Fruit fly (Drosophila melanogaster) whole organism, embryonic: ENCODE results near the gene JIL-1.

Source experiments
- CG10654 ChIP-seq: fragments of 200-800 bp; sonication (Bioruptor generic); optimal IDR thresholded peaks from 2 replicates; lab custom pipeline; 2016; ENCODE audit warnings: missing biosample characterization, missing genetic modification characterization
- CG12155 ChIP-seq: fragments of 200-800 bp; sonication (Bioruptor generic); optimal IDR thresholded peaks from 3 replicates; lab custom pipeline; 2016; ENCODE audit warnings: missing biosample characterization, missing genetic modification characterization
- CG12391 ChIP-seq: fragments of 200-800 bp; sonication (Bioruptor generic); optimal IDR thresholded peaks from 3 replicates; lab custom pipeline; 2018; ENCODE audit warnings: missing biosample characterization, mild to moderate bottlenecking, missing genetic modification characterization, moderate library complexity
- CG14965 ChIP-seq: fragments of 200-800 bp; sonication (Bioruptor generic); optimal IDR thresholded peaks from 2 replicates; lab custom pipeline; 2016; ENCODE audit warnings: missing biosample characterization, missing genetic modification characterization, borderline replicate concordance
- CG15601 ChIP-seq: fragments of 200-800 bp; sonication (Bioruptor generic); optimal IDR thresholded peaks from 3 replicates; lab custom pipeline; 2019; ENCODE audit warnings: missing biosample characterization, mild to moderate bottlenecking, missing genetic modification characterization, moderate library complexity
- CG17385 ChIP-seq: fragments of 200-800 bp; sonication (Bioruptor generic); optimal IDR thresholded peaks from 3 replicates; lab custom pipeline; 2018; ENCODE audit warnings: missing biosample characterization, mild to moderate bottlenecking, missing genetic modification characterization
- CG17912 ChIP-seq: fragments of 200-800 bp; sonication (Bioruptor generic); optimal IDR thresholded peaks from 2 replicates; lab custom pipeline; 2018; ENCODE audit warnings: missing biosample characterization, mild to moderate bottlenecking, missing genetic modification characterization
- CG30431 ChIP-seq: fragments of 200-800 bp; sonication (Bioruptor generic); optimal IDR thresholded peaks from 2 replicates; lab custom pipeline; 2017; ENCODE audit warnings: missing biosample characterization, missing genetic modification characterization
- CG31224 ChIP-seq: fragments of 200-800 bp; sonication (Bioruptor generic); IDR thresholded peaks from 2 replicates; pipeline ENCODE4 v1.3.6; 2022; ENCODE audit warnings: missing biosample characterization, missing genetic modification characterization
- CG31441 ChIP-seq: fragments of 200-800 bp; sonication (Bioruptor generic); IDR thresholded peaks from 2 replicates; pipeline ENCODE4 v1.3.6; 2022; ENCODE audit warnings: missing biosample characterization, missing genetic modification characterization
- CG32532 ChIP-seq: fragments of 200-800 bp; sonication (Bioruptor generic); IDR thresholded peaks from 2 replicates; pipeline ENCODE4 v1.3.6; 2022; ENCODE audit warnings: missing biosample characterization, missing genetic modification characterization
- CG32767 ChIP-seq: fragments of 200-800 bp; sonication (Bioruptor generic); IDR thresholded peaks from 2 replicates; pipeline ENCODE4 v1.3.6; 2022; ENCODE audit warnings: missing biosample characterization, missing genetic modification characterization
- CG3407 ChIP-seq: fragments of 200-800 bp; sonication (Bioruptor generic); optimal IDR thresholded peaks from 2 replicates; lab custom pipeline; 2018; ENCODE audit warnings: missing biosample characterization, mild to moderate bottlenecking, missing genetic modification characterization
- CG3995 ChIP-seq: fragments of 200-800 bp; sonication (Bioruptor generic); optimal IDR thresholded peaks from 3 replicates; lab custom pipeline; 2016; ENCODE audit warnings: missing biosample characterization, missing genetic modification characterization
- CG4404 ChIP-seq: fragments of 200-800 bp; sonication (Bioruptor generic); IDR thresholded peaks from 2 replicates; pipeline ENCODE4 v1.3.6; 2022; ENCODE audit warnings: missing biosample characterization, missing genetic modification characterization
- CG4617 ChIP-seq: fragments of 200-800 bp; sonication (Bioruptor generic); optimal IDR thresholded peaks from 3 replicates; lab custom pipeline; 2016; ENCODE audit warnings: missing biosample characterization, missing genetic modification characterization, borderline replicate concordance
- CG4730 ChIP-seq: fragments of 200-800 bp; sonication (Bioruptor generic); IDR thresholded peaks from 2 replicates; pipeline ENCODE4 v1.3.6; 2022; ENCODE audit warnings: missing biosample characterization, missing genetic modification characterization
- CG9215 ChIP-seq: fragments of 200-800 bp; sonication (Bioruptor generic); IDR thresholded peaks from 2 replicates; pipeline ENCODE4 v1.3.6; 2022; ENCODE audit warnings: missing biosample characterization, missing genetic modification characterization
- CG9797 ChIP-seq: fragments of 200-800 bp; sonication (Bioruptor generic); optimal IDR thresholded peaks from 3 replicates; lab custom pipeline; 2018; ENCODE audit warnings: missing biosample characterization, mild to moderate bottlenecking, missing genetic modification characterization
- CG9817 ChIP-seq: fragments of 200-800 bp; sonication (Bioruptor generic); optimal IDR thresholded peaks from 2 replicates; lab custom pipeline; 2018; ENCODE audit warnings: missing biosample characterization, mild to moderate bottlenecking, missing genetic modification characterization, moderate library complexity
- CoRest ChIP-seq: fragments of 200-800 bp; sonication (Bioruptor generic); optimal IDR thresholded peaks from 3 replicates; lab custom pipeline; 2018; ENCODE audit warnings: missing biosample characterization, mild to moderate bottlenecking, missing genetic modification characterization, moderate library complexity
- Ets65A ChIP-seq: fragments of 200-800 bp; sonication (Bioruptor generic); peaks from one replicate; lab custom pipeline; 2016; ENCODE audit warnings: missing biosample characterization, missing genetic modification characterization
- Fer3 ChIP-seq: fragments of 200-800 bp; sonication (Bioruptor generic); optimal IDR thresholded peaks from 2 replicates; lab custom pipeline; 2018; ENCODE audit warnings: missing biosample characterization, mild to moderate bottlenecking, missing genetic modification characterization, moderate library complexity
- HmgZ ChIP-seq: fragments of 200-800 bp; sonication (Bioruptor generic); optimal IDR thresholded peaks from 2 replicates; lab custom pipeline; 2018; ENCODE audit warnings: missing biosample characterization, mild to moderate bottlenecking, missing genetic modification characterization
- Hsf ChIP-seq: fragments of 200-800 bp; sonication (Bioruptor generic); optimal IDR thresholded peaks from 3 replicates; lab custom pipeline; 2016; ENCODE audit warnings: missing biosample characterization, missing genetic modification characterization
- MESR4 ChIP-seq: fragments of 200-800 bp; sonication (Bioruptor generic); optimal IDR thresholded peaks from 2 replicates; lab custom pipeline; 2018; ENCODE audit warnings: missing biosample characterization, mild to moderate bottlenecking, missing genetic modification characterization, moderate library complexity
- Spps ChIP-seq: fragments of 200-800 bp; sonication (Bioruptor generic); optimal IDR thresholded peaks from 2 replicates; lab custom pipeline; 2018; ENCODE audit warnings: missing biosample characterization, mild to moderate bottlenecking, missing genetic modification characterization
- Stat92E ChIP-seq, 3 experiments: fragments of >200 bp in 2 of 3; fragments of 200-800 bp in 1 of 3; sonication (Bioruptor generic) in 1 of 3; optimal IDR thresholded peaks; 2 replicates each; lab custom pipeline; 2017 to 2019; ENCODE audit warnings: missing biosample characterization in 3 of 3, missing genetic modification characterization in 3 of 3, mild to moderate bottlenecking in 1 of 3, moderate library complexity in 1 of 3
- Vsx1 ChIP-seq: fragments of 200-800 bp; sonication (Bioruptor generic); optimal IDR thresholded peaks from 2 replicates; lab custom pipeline; 2017; ENCODE audit warnings: missing biosample characterization, mild to moderate bottlenecking, missing genetic modification characterization, missing genetic modification reagents
- Xbp1 ChIP-seq: fragments of 200-800 bp; sonication (Bioruptor generic); optimal IDR thresholded peaks from 3 replicates; lab custom pipeline; 2016; ENCODE audit warnings: missing biosample characterization, mild to moderate bottlenecking, missing genetic modification characterization
- bcd ChIP-seq: fragments of 200-800 bp; sonication (Bioruptor generic); optimal IDR thresholded peaks from 2 replicates; lab custom pipeline; 2017; ENCODE audit warnings: missing biosample characterization, mild to moderate bottlenecking, missing genetic modification characterization
- bowl ChIP-seq: fragments of 200-800 bp; sonication (Bioruptor generic); IDR thresholded peaks from 2 replicates; pipeline ENCODE4 v1.3.6; 2022; ENCODE audit warnings: missing biosample characterization, missing genetic modification characterization
- dati ChIP-seq: fragments of 200-800 bp; sonication (Bioruptor generic); IDR thresholded peaks from 2 replicates; pipeline ENCODE4 v1.3.6; 2022; ENCODE audit warnings: missing biosample characterization, missing genetic modification characterization
- dpn ChIP-seq, 2 experiments: fragments of 200-800 bp; sonication (Bioruptor generic); optimal IDR thresholded peaks; 3 replicates each; lab custom pipeline; 2016; ENCODE audit warnings: missing biosample characterization in 2 of 2, missing genetic modification characterization in 2 of 2
- dysf ChIP-seq: fragments of 200-800 bp; sonication (Bioruptor generic); IDR thresholded peaks from 3 replicates; pipeline ENCODE4 v1.3.6; 2022; ENCODE audit warnings: missing biosample characterization, missing genetic modification characterization
- fd3F ChIP-seq: fragments of 200-800 bp; sonication (Bioruptor generic); optimal IDR thresholded peaks from 2 replicates; lab custom pipeline; 2018; ENCODE audit warnings: missing biosample characterization, mild to moderate bottlenecking, missing genetic modification characterization, moderate library complexity
- gfzf ChIP-seq: fragments of 200-800 bp; sonication (Bioruptor generic); optimal IDR thresholded peaks from 2 replicates; lab custom pipeline; 2016; ENCODE audit warnings: missing biosample characterization, mild to moderate bottlenecking, missing genetic modification characterization, moderate library complexity
- hbn ChIP-seq: fragments of 200-800 bp; sonication (Bioruptor generic); IDR thresholded peaks from 2 replicates; pipeline ENCODE4 v1.3.6; 2022; ENCODE audit warnings: missing biosample characterization, missing genetic modification characterization; ENCODE audit not compliant: partially characterized antibody
- hkb ChIP-seq, 2 experiments: fragments of 200-800 bp in 1 of 2; fragments of >200 bp in 1 of 2; sonication (Bioruptor generic) in 1 of 2; IDR thresholded peaks in 1 of 2; optimal IDR thresholded peaks in 1 of 2; 2 replicates each; pipeline versions ENCODE4 v1.3.6 to Lab custom; 2017 to 2022; ENCODE audit warnings: missing biosample characterization in 1 of 2, missing genetic modification characterization in 1 of 2
- ken ChIP-seq: fragments of 200-800 bp; sonication (Bioruptor generic); IDR thresholded peaks from 3 replicates; pipeline ENCODE4 v1.3.6; 2022; ENCODE audit warnings: missing biosample characterization, missing genetic modification characterization
- lilli ChIP-seq: fragments of 200-800 bp; sonication (Bioruptor generic); optimal IDR thresholded peaks from 3 replicates; lab custom pipeline; 2016; ENCODE audit warnings: missing biosample characterization, missing genetic modification characterization
- odd ChIP-seq: fragments of 200-800 bp; sonication (Bioruptor generic); optimal IDR thresholded peaks from 2 replicates; lab custom pipeline; 2017; ENCODE audit warnings: missing biosample characterization, mild to moderate bottlenecking, missing genetic modification characterization
- row ChIP-seq: fragments of 200-800 bp; sonication (Bioruptor generic); IDR thresholded peaks from 3 replicates; pipeline ENCODE4 v1.3.6; 2022; ENCODE audit warnings: missing biosample characterization, missing genetic modification characterization
- salm ChIP-seq: fragments of 200-800 bp; sonication (Bioruptor generic); optimal IDR thresholded peaks from 2 replicates; lab custom pipeline; 2018; ENCODE audit warnings: missing biosample characterization, mild to moderate bottlenecking, missing genetic modification characterization
- slbo ChIP-seq: fragments of 200-800 bp; sonication (Bioruptor generic); IDR thresholded peaks from 2 replicates; pipeline ENCODE4 v1.3.6; 2022; ENCODE audit warnings: missing biosample characterization, missing genetic modification characterization
- slp2 ChIP-seq: fragments of 200-800 bp; sonication (Bioruptor generic); optimal IDR thresholded peaks from 2 replicates; lab custom pipeline; 2016; ENCODE audit warnings: missing biosample characterization, missing genetic modification characterization
- sug ChIP-seq: fragments of 200-800 bp; optimal IDR thresholded peaks from 2 replicates; lab custom pipeline; 2019; ENCODE audit warnings: missing biosample characterization, mild to moderate bottlenecking, missing genetic modification characterization, moderate library complexity
- zfh1 ChIP-seq: fragments of 200-800 bp; sonication (Bioruptor generic); IDR thresholded peaks from 3 replicates; pipeline ENCODE4 v1.3.6; 2022; ENCODE audit warnings: missing biosample characterization, missing genetic modification characterization

JIL-1 gene

DNA sequence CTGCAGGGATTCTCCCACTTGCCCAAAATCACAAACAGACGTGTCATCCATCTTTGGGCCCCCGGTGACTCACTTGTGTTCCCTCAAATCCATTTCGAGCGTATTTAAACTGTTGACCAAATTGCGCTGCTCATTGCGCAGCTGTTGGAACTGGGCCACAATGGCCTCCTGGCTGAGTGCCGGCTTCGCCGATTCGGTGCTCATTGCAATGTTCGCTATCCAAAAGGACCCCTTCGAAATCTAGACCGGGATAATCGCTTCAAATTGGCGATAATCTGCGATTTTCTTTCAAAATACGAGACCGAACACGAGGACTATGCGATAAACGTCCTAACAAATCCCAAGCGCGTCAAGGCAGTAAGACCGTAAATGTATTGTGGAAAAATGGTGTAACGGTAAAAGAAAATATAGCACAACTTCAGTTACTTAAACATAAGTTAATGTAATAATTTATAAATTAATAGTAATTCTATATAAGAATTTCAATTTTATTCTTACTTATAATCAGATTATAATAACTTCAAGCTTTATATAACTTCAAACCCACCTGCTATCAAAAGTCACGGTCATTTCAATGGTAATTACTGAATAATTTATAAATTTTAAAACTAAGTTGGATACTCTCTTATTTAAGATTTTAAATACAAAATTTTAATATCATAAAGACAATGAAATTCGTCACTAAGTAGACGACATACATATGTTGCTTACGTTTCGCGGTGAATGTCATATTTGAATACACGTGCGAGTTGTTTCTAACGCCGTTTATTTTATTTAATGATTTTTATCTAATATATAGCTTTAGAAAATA lies 18.7 kb downstream of the JIL-1 start, which contains the start of the genes Pfdn2 and Noc1:
Gene Pfdn2 (minus strand): TSS at position 346 of the 811 bp plus-strand sequence.
Gene Noc1 (plus strand): TSS at position 727 of the 811 bp plus-strand sequence.
- TF ChIP-seq Hsf: peak; percentile 54
- TF ChIP-seq CG14965 (GFP tag; lab: Kevin White, UChicago): no peak
- peak; percentile 35 for TF ChIP-seq CG17385 (GFP tag; lab: Kevin White, UChicago)
- 0 out of 2 replicates have a peak, but pooled peaks have one; percentile 29 for TF ChIP-seq CG4404 (GFP tag; lab: Robert Waterston, UW)
- TF ChIP-seq CG30431 (GFP tag; lab: Kevin White, UChicago): no peak
- peak; percentile 53 for TF ChIP-seq fd3F (GFP tag; lab: Kevin White, UChicago)
- TF ChIP-seq salm (tag; lab: Kevin White, UChicago): peak; percentile 12
- TF ChIP-seq dati: no peak
- TF ChIP-seq slp2 (GFP tag; lab: Kevin White, UChicago): no peak
- TF ChIP-seq CG32767: 0 out of 2 replicates have a peak, but pooled peaks have one; percentile 30
- peak; percentile 60; the same call in 2 of the 3 replicates for TF ChIP-seq dysf (GFP tag; lab: Robert Waterston, UW)
- no peak for TF ChIP-seq CG4730 (GFP tag; lab: Robert Waterston, UW)
- TF ChIP-seq row: peak; percentile 87
- TF ChIP-seq dpn (GFP tag; optimal IDR thresholded peaks at IDR 0.05; lab: Kevin White, UChicago): peak in 1 of 2 experiments; percentile 67
- peak; percentile 59 for TF ChIP-seq CG4617 (GFP tag; lab: Kevin White, UChicago)
- TF ChIP-seq zfh1 (GFP tag; lab: Robert Waterston, UW): peak; percentile 52; the same call in 2 of the 3 replicates
- TF ChIP-seq CG3995 (GFP tag; lab: Kevin White, UChicago): peak; percentile 60
- 0 out of 2 replicates have a peak, but pooled peaks have one; percentile 30 for TF ChIP-seq hbn (GFP tag; lab: Robert Waterston, UW)
- no peak for TF ChIP-seq CG3407 (GFP tag; lab: Kevin White, UChicago)
- TF ChIP-seq CG9817 (tag; lab: Kevin White, UChicago): peak; percentile 56
- TF ChIP-seq CG32532 (GFP tag; lab: Robert Waterston, UW): peak; percentile 70
- TF ChIP-seq Spps (tag; lab: Kevin White, UChicago): no peak
- peak; percentile 80 for TF ChIP-seq slbo (GFP tag; lab: Robert Waterston, UW)
- no peak for TF ChIP-seq bcd (GFP tag; lab: Kevin White, UChicago)
- no peak for TF ChIP-seq hkb (optimal IDR thresholded peaks at IDR 0.05; lab: Kevin White, UChicago)
- TF ChIP-seq hkb (GFP tag; IDR thresholded peaks at IDR 0.05; lab: Robert Waterston, UW): no peak; the same call in 1 of the 2 replicates
- peak; percentile 54 for TF ChIP-seq CG12155
- TF ChIP-seq CG9215 (GFP tag; lab: Robert Waterston, UW): peak; percentile 39; the same call in 1 of the 2 replicates
- no peak for TF ChIP-seq Vsx1 (GFP tag; lab: Kevin White, UChicago)
- no peak for TF ChIP-seq CG15601 (tag; lab: Kevin White, UChicago)
- peak; percentile 33 for TF ChIP-seq CG10654 (GFP tag; lab: Kevin White, UChicago)
- no peak for TF ChIP-seq ken (GFP tag; lab: Robert Waterston, UW)
- no peak for TF ChIP-seq CG31441 (GFP tag; lab: Robert Waterston, UW)
- no peak for TF ChIP-seq odd (GFP tag; lab: Kevin White, UChicago)
- TF ChIP-seq CG12391 (tag; lab: Kevin White, UChicago): peak; percentile 89
- TF ChIP-seq CG17912 (GFP tag; lab: Kevin White, UChicago): no peak
- TF ChIP-seq Fer3 (tag; lab: Kevin White, UChicago): peak; percentile 20
- peak; percentile 68 for TF ChIP-seq Xbp1 (GFP tag; lab: Kevin White, UChicago)
- TF ChIP-seq Stat92E (GFP tag; optimal IDR thresholded peaks at IDR 0.05; lab: Kevin White, UChicago): no peak
- peak; percentile 80 for TF ChIP-seq CoRest (tag; lab: Kevin White, UChicago)
- peak; percentile 86 for TF ChIP-seq MESR4 (GFP tag; lab: Kevin White, UChicago)
- TF ChIP-seq gfzf (GFP tag; lab: Kevin White, UChicago): peak; percentile 69
- TF ChIP-seq CG9797 (GFP tag; lab: Kevin White, UChicago): peak; percentile 49
- peak; percentile 58 for TF ChIP-seq sug
- TF ChIP-seq lilli (GFP tag; lab: Kevin White, UChicago): peak; percentile 45
- peak; percentile 83 for TF ChIP-seq Ets65A (GFP tag; lab: Kevin White, UChicago)
- TF ChIP-seq HmgZ (tag; lab: Kevin White, UChicago): peak; percentile 36
- TF ChIP-seq bowl (GFP tag; lab: Robert Waterston, UW): no peak
- peak; percentile 32; the same call in 1 of the 2 replicates for TF ChIP-seq CG31224 (GFP tag; lab: Robert Waterston, UW)
